Worm (Caenorhabditis elegans) whole organism, midembryonic: ENCODE results near the gene nspg-3.

Experiments
- T22C8.4 ChIP-seq: fragments of 200-800 bp; sonication (Bioruptor generic); IDR thresholded peaks from 2 replicates; pipeline ENCODE4 v1.3.6; 2022; ENCODE audit warnings: missing genetic modification characterization, missing compliant biosample characterization
- cog-1 ChIP-seq: sonication (generic microtip); optimal IDR thresholded peaks from 2 replicates; lab custom pipeline; 2016; ENCODE audit warnings: missing genetic modification characterization, missing compliant biosample characterization
- flt-1 ChIP-seq: fragments of 200-800 bp; sonication (Bioruptor generic); IDR thresholded peaks from 2 replicates; pipeline ENCODE4 v1.3.6; 2022; ENCODE audit warnings: missing genetic modification characterization, missing compliant biosample characterization
- med-1 ChIP-seq: sonication (generic microtip); optimal IDR thresholded peaks from 2 replicates; lab custom pipeline; 2017; ENCODE audit warnings: missing genetic modification characterization, mild to moderate bottlenecking, missing compliant biosample characterization, antibody characterized with exemption, missing genetic modification reagents; ENCODE audit not compliant: insufficient read depth
- ref-1 ChIP-seq: fragments of 200-800 bp; sonication (Bioruptor generic); conservative IDR thresholded peaks from 2 replicates; pipeline ENCODE4 v1.3.6; 2022; ENCODE audit warnings: missing genetic modification reagents, missing genetic modification characterization, missing compliant biosample characterization
- tab-1 ChIP-seq: fragments of 200-800 bp; sonication (Bioruptor generic); IDR thresholded peaks from 2 replicates; pipeline ENCODE4 v1.3.6; 2022; ENCODE audit warnings: missing genetic modification characterization, missing compliant biosample characterization

DNA sequence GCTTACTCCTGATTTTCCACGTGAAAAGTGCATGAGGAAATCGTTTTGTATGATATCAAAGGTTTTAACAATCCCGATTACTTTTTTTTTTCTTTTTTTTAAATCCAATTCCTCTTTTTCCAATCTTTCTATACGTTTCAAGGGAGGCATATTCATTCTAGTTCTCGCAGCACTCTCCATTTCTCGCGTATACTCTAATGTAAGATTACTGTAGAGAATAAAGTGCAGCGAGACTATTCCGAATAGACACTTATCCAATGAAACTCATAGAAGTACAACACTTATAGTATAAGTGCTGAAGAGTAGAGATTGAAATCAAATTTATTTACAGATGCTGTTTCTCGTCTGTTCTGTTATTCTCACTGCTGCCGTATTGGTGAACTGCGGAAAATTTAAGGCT is 14.0 kb upstream of the nspg-3 start, which contains the start of gene H12I13.6:
- TF ChIP-seq ref-1 (GFP tag; lab: Robert Waterston, UW) = no peak
- TF ChIP-seq tab-1 (GFP tag; lab: Robert Waterston, UW) = no peak
- TF ChIP-seq cog-1 (tag; lab: Kevin White, UChicago) = no peak
- no peak for TF ChIP-seq med-1 (GFP tag; lab: Kevin White, UChicago)
- TF ChIP-seq T22C8.4 = no peak
- TF ChIP-seq flt-1 (GFP tag; lab: Robert Waterston, UW) = no peak
